Worm (Caenorhabditis elegans) whole organism, L1 larva: ENCODE measurements around the gene fbxa-197.

ENCODE experiments used
- aly-2 ChIP-seq: fragments of 150-350 bp; optimal IDR thresholded peaks from 2 replicates; lab custom pipeline; 2014; ENCODE audit warnings: missing biosample characterization, missing genetic modification characterization
- dpl-1 ChIP-seq, 3 experiments: fragments of 150-350 bp in 2 of 3; sonication (generic microtip) in 1 of 3; optimal IDR thresholded peaks; 2 replicates each; lab custom pipeline; 2014 to 2017; ENCODE audit warnings: missing biosample characterization in 3 of 3, missing genetic modification characterization in 3 of 3, missing genetic modification reagents in 3 of 3
- elt-2 ChIP-seq: sonication (generic microtip); optimal IDR thresholded peaks from 2 replicates; lab custom pipeline; 2016; ENCODE audit warnings: missing genetic modification characterization, mild to moderate bottlenecking, inconsistent platforms, missing compliant biosample characterization, missing genetic modification reagents
- elt-3 ChIP-seq, 6 experiments: fragments of 150-350 bp in 1 of 6; sonication (generic microtip); optimal IDR thresholded peaks; 2 replicates each; lab custom pipeline; 2017 to 2018; ENCODE audit warnings: missing biosample characterization in 6 of 6, missing genetic modification characterization in 6 of 6, inconsistent platforms in 1 of 6
- fkh-10 ChIP-seq: sonication (generic microtip); optimal IDR thresholded peaks from 2 replicates; lab custom pipeline; 2017; ENCODE audit warnings: missing biosample characterization, missing genetic modification reagents, missing genetic modification characterization
- hlh-4 ChIP-seq: sonication (generic microtip); optimal IDR thresholded peaks from 2 replicates; lab custom pipeline; 2016; ENCODE audit warnings: mild to moderate bottlenecking, missing genetic modification characterization, missing compliant biosample characterization
- jun-1 ChIP-seq: fragments of 150-350 bp; optimal IDR thresholded peaks from 2 replicates; lab custom pipeline; 2014; ENCODE audit warnings: missing biosample characterization, missing genetic modification reagents, missing genetic modification characterization
- lin-39 ChIP-seq: fragments of 150-350 bp; optimal IDR thresholded peaks from 2 replicates; lab custom pipeline; 2014; ENCODE audit warnings: missing biosample characterization, missing genetic modification reagents, missing genetic modification characterization
- mab-9 ChIP-seq: fragments of 200-800 bp; sonication (Bioruptor generic); IDR thresholded peaks from 2 replicates; pipeline ENCODE4 v1.3.6; 2022; ENCODE audit warnings: missing genetic modification reagents, missing genetic modification characterization, missing compliant biosample characterization
- skn-1 ChIP-seq: fragments of 150-350 bp; optimal IDR thresholded peaks from 2 replicates; lab custom pipeline; 2014; ENCODE audit warnings: missing biosample characterization, missing genetic modification characterization
- snpc-4 ChIP-seq: fragments of 150-350 bp; optimal IDR thresholded peaks from 2 replicates; lab custom pipeline; 2014; ENCODE audit warnings: missing biosample characterization, missing genetic modification characterization
- unc-130 ChIP-seq: fragments of 150-350 bp; optimal IDR thresholded peaks from 2 replicates; lab custom pipeline; 2017; ENCODE audit warnings: missing biosample characterization, missing genetic modification characterization, inconsistent platforms

DNA sequence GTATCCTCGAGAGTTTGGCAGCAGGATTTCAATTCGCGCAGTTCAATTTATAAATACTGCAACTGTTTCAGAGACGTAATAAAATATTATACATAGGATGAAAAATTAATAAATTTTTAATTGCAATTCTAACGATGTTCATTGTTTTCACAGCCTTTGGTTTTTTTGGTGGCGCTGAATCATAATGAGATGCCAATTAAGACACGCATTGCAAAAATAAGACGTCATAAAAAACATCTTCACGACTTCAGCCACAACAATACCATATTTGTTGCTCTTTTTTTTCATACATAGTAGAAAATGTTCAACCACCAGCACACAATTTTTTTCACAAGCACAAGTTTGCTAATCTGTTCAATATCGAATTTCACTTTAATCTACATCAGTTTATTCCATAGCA lies 4.8 kb downstream of the fbxa-197 start, which contains the start of gene str-56:
- no peak for TF ChIP-seq snpc-4 (tag; lab: Kevin White, UChicago)
- no peak for TF ChIP-seq fkh-10 (GFP tag; lab: Kevin White, UChicago)
- TF ChIP-seq hlh-4 (tag; lab: Kevin White, UChicago) = no peak
- no peak for TF ChIP-seq elt-2
- no peak for TF ChIP-seq jun-1
- no peak for TF ChIP-seq mab-9 (GFP tag; lab: Robert Waterston, UW)
- TF ChIP-seq dpl-1 (GFP tag; optimal IDR thresholded peaks at IDR 0.05; lab: Kevin White, UChicago) = no peak
- no peak for TF ChIP-seq skn-1 (tag; lab: Kevin White, UChicago)
- TF ChIP-seq elt-3 (tag; optimal IDR thresholded peaks at IDR 0.05; lab: Kevin White, UChicago) = no peak
- no peak for TF ChIP-seq aly-2 (tag; lab: Kevin White, UChicago)
- TF ChIP-seq lin-39 (tag; lab: Kevin White, UChicago) = no peak
- TF ChIP-seq unc-130 = no peak
